Fruit fly (Drosophila melanogaster) whole organism, embryonic: ENCODE results near the gene CG31178.

ENCODE experiments used
- CG4360 ChIP-seq: fragments of 200-800 bp; sonication (Bioruptor generic); IDR thresholded peaks from 2 replicates; pipeline ENCODE4 v1.3.6; 2022; ENCODE audit warnings: missing biosample characterization, missing genetic modification characterization
- CG7839 ChIP-seq: fragments of 200-800 bp; sonication (Bioruptor generic); optimal IDR thresholded peaks from 3 replicates; lab custom pipeline; 2018; ENCODE audit warnings: missing biosample characterization, mild to moderate bottlenecking, missing genetic modification characterization, moderate library complexity
- E2f2 ChIP-seq: fragments of 200-800 bp; sonication (Bioruptor generic); IDR thresholded peaks from 2 replicates; pipeline ENCODE4 v1.3.6; 2022; ENCODE audit warnings: missing biosample characterization, missing genetic modification characterization
- Rfx ChIP-seq: fragments of 200-800 bp; sonication (Bioruptor generic); IDR thresholded peaks from 2 replicates; pipeline ENCODE4 v1.3.6; 2022; ENCODE audit warnings: missing biosample characterization, missing genetic modification characterization
- TFAM ChIP-seq: fragments of 200-800 bp; sonication (Bioruptor generic); optimal IDR thresholded peaks from 2 replicates; lab custom pipeline; 2017; ENCODE audit warnings: missing biosample characterization, missing genetic modification characterization, inconsistent platforms
- crol ChIP-seq: fragments of 200-800 bp; sonication (Bioruptor generic); IDR thresholded peaks from 2 replicates; pipeline ENCODE4 v1.3.6; 2022; ENCODE audit warnings: missing biosample characterization, missing genetic modification characterization
- crp ChIP-seq, 2 experiments: fragments of 200-800 bp; sonication (Bioruptor generic); optimal IDR thresholded peaks; 2 replicates in 1 of 2; 3 replicates in 1 of 2; lab custom pipeline; 2017; ENCODE audit warnings: missing biosample characterization in 2 of 2, missing genetic modification characterization in 2 of 2, mild to moderate bottlenecking in 1 of 2, moderate library complexity in 1 of 2
- h ChIP-seq: fragments of >200 bp; optimal IDR thresholded peaks from 2 replicates; lab custom pipeline; 2017
- ind ChIP-seq: fragments of 200-800 bp; sonication (Bioruptor generic); optimal IDR thresholded peaks from 3 replicates; lab custom pipeline; 2016; ENCODE audit warnings: missing biosample characterization, missing genetic modification characterization
- knrl ChIP-seq: fragments of 200-800 bp; sonication (Bioruptor generic); IDR thresholded peaks from 3 replicates; pipeline ENCODE4 v1.3.6; 2022; ENCODE audit warnings: missing biosample characterization, missing genetic modification characterization; ENCODE audit not compliant: partially characterized antibody
- row ChIP-seq: fragments of 200-800 bp; sonication (Bioruptor generic); IDR thresholded peaks from 3 replicates; pipeline ENCODE4 v1.3.6; 2022; ENCODE audit warnings: missing biosample characterization, missing genetic modification characterization
- slp2 ChIP-seq: fragments of 200-800 bp; sonication (Bioruptor generic); optimal IDR thresholded peaks from 2 replicates; lab custom pipeline; 2016; ENCODE audit warnings: missing biosample characterization, missing genetic modification characterization

dm6 chr3R:21884354-21884753, 10.8 kb downstream of the CG31178 start, which contains the start of gene fit:
- TF ChIP-seq slp2 (no peak), ind (no peak), h (no peak), TFAM (GFP tag; lab: Kevin White, UChicago) (no peak), CG4360 (GFP tag; lab: Robert Waterston, UW) (no peak), CG7839 (tag; lab: Kevin White, UChicago) (no peak), row (GFP tag; lab: Robert Waterston, UW) (no peak), Rfx (no peak), crp (GFP tag; optimal IDR thresholded peaks at IDR 0.05; lab: Kevin White, UChicago) (no peak), crol (GFP tag; lab: Robert Waterston, UW) (no peak), knrl (no peak), E2f2 (GFP tag; lab: Robert Waterston, UW) (no peak)
